Fruit fly (Drosophila melanogaster) S2 (cell line): ENCODE results near the gene CG7542.

Source experiments
- CG8478 ChIP-seq: fragments of >200 bp; optimal IDR thresholded peaks from 2 replicates; lab custom pipeline; 2018
- CTCF ChIP-seq, 2 experiments: fragments of >200 bp; optimal IDR thresholded peaks; 2 replicates each; lab custom pipeline; 2018

- TF ChIP-seq CTCF (optimal IDR thresholded peaks at IDR 0.05; lab: Kevin White, UChicago) (no peak), CG8478 (lab: Kevin White, UChicago) (no peak)
Observed at dm6 chr3L:17538907-17539306, 10.7 kb upstream of the CG7542 start.
